Worm (Caenorhabditis elegans): Measurements from ENCODE around the gene str-208.

DNA sequence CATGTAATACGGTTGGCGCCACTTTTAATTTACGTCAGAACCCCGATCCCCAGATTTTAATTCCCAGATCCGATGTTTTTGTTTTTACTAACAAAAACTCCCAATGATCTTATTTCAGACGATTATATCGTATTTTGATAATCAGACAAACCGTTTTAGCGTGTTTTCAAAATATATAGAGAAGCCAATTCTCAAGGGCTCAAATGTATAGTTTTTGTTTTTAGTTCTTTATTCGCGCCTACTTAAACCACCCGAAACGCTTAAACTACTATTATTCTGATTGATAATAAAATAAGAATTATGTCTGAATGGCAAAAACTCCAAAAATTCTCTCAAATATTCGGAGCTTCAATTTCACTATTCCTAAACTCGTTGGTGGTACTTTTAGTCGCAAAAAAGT, at the start of gene str-208:
- no peak for TF ChIP-seq ama-1 (optimal IDR thresholded peaks at IDR 0.05)
- TF ChIP-seq nhr-237 (tag; optimal IDR thresholded peaks at IDR 0.05): no peak
- no peak for TF ChIP-seq nfya-1 (tag; optimal IDR thresholded peaks at IDR 0.05; ENCODE audit: insufficient read depth)
- TF ChIP-seq tbx-2 (tag; optimal IDR thresholded peaks at IDR 0.05): no peak
- TF ChIP-seq nhr-76 (tag; optimal IDR thresholded peaks at IDR 0.05): no peak
- TF ChIP-seq pha-4 (tag; optimal IDR thresholded peaks at IDR 0.05): no peak
